Fruit fly (Drosophila melanogaster): Measurements from ENCODE around the gene CG9686.

CG9686 gene

DNA sequence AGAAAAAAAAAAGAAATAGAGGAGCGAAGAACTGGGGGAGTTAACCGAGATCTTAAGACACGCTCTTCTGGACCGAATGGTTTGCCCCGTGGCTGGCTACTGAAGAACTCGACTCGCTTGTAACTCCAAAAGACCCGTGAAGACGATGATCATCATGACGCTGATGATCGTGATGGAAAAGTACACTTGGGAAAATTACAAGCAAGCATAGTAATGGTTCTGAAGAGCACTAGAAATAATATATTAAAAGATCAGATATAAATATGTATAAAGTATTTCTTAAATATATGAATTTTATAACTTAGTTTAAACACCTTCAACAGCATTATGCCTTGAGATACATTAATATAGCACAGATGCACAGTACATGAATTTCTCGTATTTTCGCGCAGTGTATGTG is 31.4 kb downstream of the CG9686 start, which contains the start of gene CG1986:
Gene CG1986 (minus strand): TSS at position 101 of the 400 bp plus-strand sequence.
- TF ChIP-seq CG2202 (tag; optimal IDR thresholded peaks at IDR 0.05), result no peak
- TF ChIP-seq nmo (GFP tag; optimal IDR thresholded peaks at IDR 0.05), result peak; percentile 17
- no peak for TF ChIP-seq Antp (GFP tag; optimal IDR thresholded peaks at IDR 0.05)
- TF ChIP-seq HLH54F (GFP tag; optimal IDR thresholded peaks at IDR 0.05), result no peak
- TF ChIP-seq zfh1 (GFP tag; IDR thresholded peaks at IDR 0.05), result 0 out of 3 replicates have a peak, but pooled peaks have one; percentile 14
- TF ChIP-seq pan (optimal IDR thresholded peaks at IDR 0.05), result no peak
- TF ChIP-seq pan (GFP tag; optimal IDR thresholded peaks at IDR 0.05 in 1 of 2, IDR thresholded peaks at IDR 0.05 in 1 of 2), result no peak
- TF ChIP-seq CG2712 (tag; optimal IDR thresholded peaks at IDR 0.05), result peak; percentile 49
- TF ChIP-seq wdn (GFP tag; IDR thresholded peaks at IDR 0.05), result no peak
- TF ChIP-seq pho (GFP tag; optimal IDR thresholded peaks at IDR 0.05), result no peak
- TF ChIP-seq Lim3 (GFP tag; IDR thresholded peaks at IDR 0.05), result no peak
- no peak for TF ChIP-seq Atf3 (GFP tag; optimal IDR thresholded peaks at IDR 0.05)
- no peak for TF ChIP-seq CG31365 (tag; optimal IDR thresholded peaks at IDR 0.05)
- TF ChIP-seq CG9817 (tag; optimal IDR thresholded peaks at IDR 0.05), result no peak
- peak; percentile 7 for TF ChIP-seq CG2678 (tag; optimal IDR thresholded peaks at IDR 0.05)
- TF ChIP-seq Atf6 (GFP tag; IDR thresholded peaks at IDR 0.05), result no peak
- TF ChIP-seq fru (optimal IDR thresholded peaks at IDR 0.05), result no peak
- TF ChIP-seq row (GFP tag; IDR thresholded peaks at IDR 0.05), result peak; percentile 22; the same call in 2 of the 3 replicates
- no peak for TF ChIP-seq lbe (GFP tag; optimal IDR thresholded peaks at IDR 0.05)
- TF ChIP-seq Sin3A (optimal IDR thresholded peaks at IDR 0.05), result no peak
- no peak for TF ChIP-seq prd (optimal IDR thresholded peaks at IDR 0.05)
- peak; percentile 7; the same call in 1 of the 3 replicates for TF ChIP-seq prd (GFP tag; IDR thresholded peaks at IDR 0.05)
- TF ChIP-seq sima (GFP tag; optimal IDR thresholded peaks at IDR 0.05), result no peak
- no peak for TF ChIP-seq org-1 (GFP tag; optimal IDR thresholded peaks at IDR 0.05)
- TF ChIP-seq nerfin-2 (GFP tag; IDR thresholded peaks at IDR 0.05; ENCODE audit: partially characterized antibody), result no peak
- peak; percentile 34 for TF ChIP-seq Ets65A (GFP tag)
- TF ChIP-seq tup (GFP tag; optimal IDR thresholded peaks at IDR 0.05), result no peak
- no peak for TF ChIP-seq CG34376 (GFP tag; optimal IDR thresholded peaks at IDR 0.05)
- no peak for TF ChIP-seq rib (GFP tag; IDR thresholded peaks at IDR 0.05)
- TF ChIP-seq CG7271 (tag; optimal IDR thresholded peaks at IDR 0.05), result no peak
- no peak for TF ChIP-seq CG8089 (GFP tag; optimal IDR thresholded peaks at IDR 0.05)
- TF ChIP-seq az2 (GFP tag; optimal IDR thresholded peaks at IDR 0.05), result no peak
- TF ChIP-seq CG9727 (GFP tag; optimal IDR thresholded peaks at IDR 0.05), result no peak
- TF ChIP-seq aop (GFP tag; IDR thresholded peaks at IDR 0.05), result no peak
- TF ChIP-seq sim (GFP tag; IDR thresholded peaks at IDR 0.05), result no peak
- TF ChIP-seq Oaz (GFP tag; IDR thresholded peaks at IDR 0.05), result no peak
- TF ChIP-seq bowl (GFP tag; IDR thresholded peaks at IDR 0.05), result no peak
- no peak for TF ChIP-seq mam (GFP tag; optimal IDR thresholded peaks at IDR 0.05)
- no peak for TF ChIP-seq bbx (GFP tag; IDR thresholded peaks at IDR 0.05; ENCODE audit: partially characterized antibody)
- no peak for TF ChIP-seq pnt (GFP tag; optimal IDR thresholded peaks at IDR 0.05)
- 0 out of 2 replicates have a peak, but pooled peaks have one; percentile 13 for TF ChIP-seq Ptx1 (GFP tag; IDR thresholded peaks at IDR 0.05)
- no peak for TF ChIP-seq MTF-1 (GFP tag; optimal IDR thresholded peaks at IDR 0.05; ENCODE audit: borderline replicate concordance)
- no peak for TF ChIP-seq Dip3 (GFP tag; optimal IDR thresholded peaks at IDR 0.05)
- TF ChIP-seq CG15514 (GFP tag; optimal IDR thresholded peaks at IDR 0.05), result no peak
- TF ChIP-seq Ssrp (tag; optimal IDR thresholded peaks at IDR 0.05), result no peak
- TF ChIP-seq jigr1 (GFP tag; IDR thresholded peaks at IDR 0.05), result no peak
- no peak for TF ChIP-seq fd64A (GFP tag; optimal IDR thresholded peaks at IDR 0.05)
- TF ChIP-seq yki (optimal IDR thresholded peaks at IDR 0.05), result no peak
- TF ChIP-seq p53 (GFP tag; optimal IDR thresholded peaks at IDR 0.05), result no peak
- no peak for TF ChIP-seq trem (tag; optimal IDR thresholded peaks at IDR 0.05)
- TF ChIP-seq BtbVII (GFP tag; optimal IDR thresholded peaks at IDR 0.05), result no peak
- TF ChIP-seq CG14710 (tag; optimal IDR thresholded peaks at IDR 0.05), result no peak
- no peak for TF ChIP-seq CG11456 (GFP tag; IDR thresholded peaks at IDR 0.05)
- TF ChIP-seq psq (GFP tag; optimal IDR thresholded peaks at IDR 0.05), result no peak

Data from whole organism, embryonic.